Worm (Caenorhabditis elegans): ENCODE measurements around the gene lec-12.

DNA sequence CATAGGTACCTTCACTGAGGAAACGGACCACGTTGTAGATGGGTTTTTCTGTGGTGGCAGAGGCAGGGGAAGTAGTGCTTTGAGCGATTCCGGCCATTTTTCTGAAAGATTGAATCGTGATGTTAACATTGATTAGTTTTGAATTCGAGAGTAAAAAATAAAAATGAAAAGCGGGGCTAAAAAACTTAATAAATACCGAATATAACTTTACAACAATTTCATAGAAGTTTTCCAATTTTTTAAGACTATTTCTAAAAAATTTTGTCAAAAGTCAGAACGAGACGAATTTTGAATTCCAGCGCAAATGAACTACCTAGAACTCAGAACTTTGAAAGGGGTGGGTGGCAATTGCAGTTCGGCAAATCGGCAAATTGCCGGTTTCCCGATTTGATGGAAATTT lies 30.4 kb downstream of the lec-12 start, which contains the start of gene kin-33:
- TF ChIP-seq tab-1 (GFP tag; IDR thresholded peaks at IDR 0.05) (no peak), flt-1 (GFP tag; IDR thresholded peaks at IDR 0.05) (no peak), T22C8.4 (GFP tag; IDR thresholded peaks at IDR 0.05) (no peak), ztf-23 (GFP tag; IDR thresholded peaks at IDR 0.05) (no peak), ref-1 (GFP tag; conservative IDR thresholded peaks at IDR 0.05) (no peak), med-1 (GFP tag; optimal IDR thresholded peaks at IDR 0.05; ENCODE audit: insufficient read depth) (no peak), klf-2 (GFP tag; conservative IDR thresholded peaks at IDR 0.05) (no peak)

All from whole organism, midembryonic.